Worm (Caenorhabditis elegans) whole organism, L2 larva: ENCODE measurements around the gene C14A4.13.

Experiments
- F13H6.1 ChIP-seq: sonication (generic microtip); optimal IDR thresholded peaks from 2 replicates; lab custom pipeline; 2016; ENCODE audit warnings: missing genetic modification characterization, missing compliant biosample characterization
- R02D3.7 ChIP-seq: fragments of 150-350 bp; optimal IDR thresholded peaks from 2 replicates; lab custom pipeline; 2014; ENCODE audit warnings: missing biosample characterization, missing genetic modification characterization
- alr-1 ChIP-seq: fragments of 150-350 bp; optimal IDR thresholded peaks from 2 replicates; lab custom pipeline; 2014; ENCODE audit warnings: missing biosample characterization, missing genetic modification characterization
- aly-2 ChIP-seq: fragments of 150-350 bp; optimal IDR thresholded peaks from 2 replicates; lab custom pipeline; 2014; ENCODE audit warnings: missing biosample characterization, missing genetic modification characterization
- ceh-16 ChIP-seq: fragments of 150-350 bp; optimal IDR thresholded peaks from 2 replicates; lab custom pipeline; 2014; ENCODE audit warnings: missing biosample characterization, missing genetic modification characterization
- ceh-82 ChIP-seq: fragments of 150-350 bp; optimal IDR thresholded peaks from 2 replicates; lab custom pipeline; 2014; ENCODE audit warnings: missing biosample characterization, missing genetic modification characterization
- crh-2 ChIP-seq: sonication (generic microtip); optimal IDR thresholded peaks from 2 replicates; lab custom pipeline; 2017; ENCODE audit warnings: missing biosample characterization, missing genetic modification characterization
- dmd-4 ChIP-seq: sonication (generic microtip); optimal IDR thresholded peaks from 2 replicates; lab custom pipeline; 2017; ENCODE audit warnings: missing biosample characterization, missing genetic modification characterization
- egl-27 ChIP-seq: sonication (generic microtip); optimal IDR thresholded peaks from 3 replicates; lab custom pipeline; 2017; ENCODE audit warnings: missing biosample characterization, missing genetic modification reagents, missing genetic modification characterization
- elt-1 ChIP-seq: fragments of 150-350 bp; optimal IDR thresholded peaks from 2 replicates; lab custom pipeline; 2014; ENCODE audit warnings: missing biosample characterization, missing genetic modification characterization
- elt-3 ChIP-seq: sonication (generic microtip); optimal IDR thresholded peaks from 2 replicates; lab custom pipeline; 2017; ENCODE audit warnings: missing biosample characterization, missing genetic modification characterization
- gmeb-1 ChIP-seq: fragments of 150-350 bp; optimal IDR thresholded peaks from 2 replicates; lab custom pipeline; 2014; ENCODE audit warnings: missing biosample characterization, missing genetic modification characterization
- lin-11 ChIP-seq: fragments of 150-350 bp; sonication (generic microtip); optimal IDR thresholded peaks from 2 replicates; lab custom pipeline; 2014; ENCODE audit warnings: missing biosample characterization, missing genetic modification characterization, inconsistent platforms, mixed read lengths
- lin-39 ChIP-seq: fragments of 150-350 bp; optimal IDR thresholded peaks from 2 replicates; lab custom pipeline; 2014; ENCODE audit warnings: missing biosample characterization, missing genetic modification reagents, missing genetic modification characterization
- mab-5 ChIP-seq: fragments of 150-350 bp; optimal IDR thresholded peaks from 2 replicates; lab custom pipeline; 2014; ENCODE audit warnings: missing biosample characterization, missing genetic modification characterization
- mdl-1 ChIP-seq, 2 experiments: fragments of 150-350 bp in 1 of 2; sonication (generic microtip) in 1 of 2; optimal IDR thresholded peaks; 2 replicates each; lab custom pipeline; 2017; ENCODE audit warnings: missing biosample characterization in 2 of 2, missing genetic modification characterization in 2 of 2
- nhr-10 ChIP-seq: sonication (generic microtip); optimal IDR thresholded peaks from 2 replicates; lab custom pipeline; 2017; ENCODE audit warnings: missing biosample characterization, missing genetic modification characterization
- nhr-11 ChIP-seq: fragments of 150-350 bp; optimal IDR thresholded peaks from 2 replicates; lab custom pipeline; 2014; ENCODE audit warnings: missing biosample characterization, missing genetic modification characterization
- nhr-12 ChIP-seq: fragments of 150-350 bp; optimal IDR thresholded peaks from 2 replicates; lab custom pipeline; 2014; ENCODE audit warnings: missing biosample characterization, missing genetic modification characterization
- nhr-129 ChIP-seq: fragments of 150-350 bp; optimal IDR thresholded peaks from 2 replicates; lab custom pipeline; 2014; ENCODE audit warnings: missing biosample characterization, missing genetic modification characterization
- nhr-23 ChIP-seq: fragments of 150-350 bp; optimal IDR thresholded peaks from 2 replicates; lab custom pipeline; 2014; ENCODE audit warnings: missing biosample characterization, missing genetic modification reagents, missing genetic modification characterization
- nhr-237 ChIP-seq: fragments of 150-350 bp; optimal IDR thresholded peaks from 2 replicates; lab custom pipeline; 2014; ENCODE audit warnings: missing biosample characterization, missing genetic modification characterization
- nhr-25 ChIP-seq: fragments of 150-350 bp; sonication (generic microtip); optimal IDR thresholded peaks from 3 replicates; lab custom pipeline; 2014; ENCODE audit warnings: missing biosample characterization, missing genetic modification characterization
- nhr-6 ChIP-seq: fragments of 150-350 bp; optimal IDR thresholded peaks from 2 replicates; lab custom pipeline; 2014; ENCODE audit warnings: missing biosample characterization, missing genetic modification characterization
- nhr-77 ChIP-seq: fragments of 150-350 bp; optimal IDR thresholded peaks from 2 replicates; lab custom pipeline; 2014; ENCODE audit warnings: missing biosample characterization, missing genetic modification characterization
- peb-1 ChIP-seq: fragments of 150-350 bp; optimal IDR thresholded peaks from 2 replicates; lab custom pipeline; 2014; ENCODE audit warnings: missing biosample characterization, missing genetic modification characterization
- sem-4 ChIP-seq: fragments of 150-350 bp; optimal IDR thresholded peaks from 2 replicates; lab custom pipeline; 2014; ENCODE audit warnings: missing biosample characterization, missing genetic modification reagents, missing genetic modification characterization
- sma-3 ChIP-seq: sonication (generic microtip); optimal IDR thresholded peaks from 2 replicates; lab custom pipeline; 2016; ENCODE audit warnings: missing genetic modification reagents, missing genetic modification characterization, missing compliant biosample characterization
- snpc-4 ChIP-seq: fragments of 150-350 bp; optimal IDR thresholded peaks from 2 replicates; lab custom pipeline; 2014; ENCODE audit warnings: missing biosample characterization, missing genetic modification characterization
- unc-39 ChIP-seq: fragments of 150-350 bp; optimal IDR thresholded peaks from 2 replicates; lab custom pipeline; 2014; ENCODE audit warnings: missing biosample characterization, missing genetic modification characterization
- unc-55 ChIP-seq: fragments of 150-350 bp; sonication (generic microtip); optimal IDR thresholded peaks from 3 replicates; lab custom pipeline; 2014; ENCODE audit warnings: missing biosample characterization, missing genetic modification reagents, missing genetic modification characterization
- unc-62 ChIP-seq: fragments of 150-350 bp; optimal IDR thresholded peaks from 2 replicates; lab custom pipeline; 2014; ENCODE audit warnings: missing biosample characterization, missing genetic modification reagents, missing genetic modification characterization
- zag-1 ChIP-seq: fragments of 150-350 bp; optimal IDR thresholded peaks from 2 replicates; lab custom pipeline; 2014; ENCODE audit warnings: missing biosample characterization, missing genetic modification characterization
- ztf-4 ChIP-seq: fragments of 150-350 bp; optimal IDR thresholded peaks from 2 replicates; lab custom pipeline; 2014; ENCODE audit warnings: missing biosample characterization, missing genetic modification characterization

C14A4.13 gene

ce11 chrII:10584036-10584435, 34.2 kb upstream of the C14A4.13 start, which contains the start of gene algn-9:
Gene algn-9 (plus strand): TSS chrII:10584336.
- TF ChIP-seq sem-4 (tag; lab: Kevin White, UChicago) (no peak), nhr-23 (tag; lab: Kevin White, UChicago) (no peak), ceh-16 (tag; lab: Kevin White, UChicago) (no peak), nhr-10 (tag; lab: Kevin White, UChicago) (no peak), mdl-1 (tag; optimal IDR thresholded peaks at IDR 0.05; lab: Kevin White, UChicago) (no peak), peb-1 (tag; lab: Kevin White, UChicago) (no peak), alr-1 (tag; lab: Kevin White, UChicago) (no peak), nhr-11 (tag; lab: Kevin White, UChicago) (no peak), nhr-6 (tag; lab: Kevin White, UChicago) (no peak), unc-39 (no peak), zag-1 (tag; lab: Kevin White, UChicago) (no peak), snpc-4 (tag; lab: Kevin White, UChicago) (no peak), nhr-25 (tag; lab: Kevin White, UChicago) (no peak)

ce11 chrII:10587742-10588141, 30.5 kb upstream of the C14A4.13 start, which contains the start of gene crn-3:
Gene crn-3 (plus strand): TSS chrII:10588042.
- no peak for TF ChIP-seq crh-2 (tag; lab: Kevin White, UChicago)
- no peak for TF ChIP-seq sma-3
- no peak for TF ChIP-seq aly-2 (tag; lab: Kevin White, UChicago)
- no peak for TF ChIP-seq alr-1 (tag; lab: Kevin White, UChicago)
- TF ChIP-seq F13H6.1 (tag; lab: Kevin White, UChicago), result no peak
- no peak for TF ChIP-seq mab-5
- no peak for TF ChIP-seq lin-11
- no peak for TF ChIP-seq nhr-12 (tag; lab: Kevin White, UChicago)
- no peak for TF ChIP-seq unc-55 (GFP tag; lab: Kevin White, UChicago)
- no peak for TF ChIP-seq ceh-16 (tag; lab: Kevin White, UChicago)
- TF ChIP-seq lin-39 (tag; lab: Kevin White, UChicago), result no peak
- no peak for TF ChIP-seq unc-62

ce11 chrII:10592452-10592851, 25.8 kb upstream of the C14A4.13 start, which contains the start of gene crn-5:
Gene crn-5 (plus strand): TSS chrII:10592752.
- TF ChIP-seq nhr-237 (tag; lab: Kevin White, UChicago) (no peak), mab-5 (no peak), peb-1 (tag; lab: Kevin White, UChicago) (no peak), crh-2 (tag; lab: Kevin White, UChicago) (no peak), egl-27 (tag; lab: Kevin White, UChicago) (no peak), nhr-11 (tag; lab: Kevin White, UChicago) (no peak), unc-62 (no peak), unc-55 (GFP tag; lab: Kevin White, UChicago) (no peak), snpc-4 (tag; lab: Kevin White, UChicago) (no peak), nhr-77 (tag; lab: Kevin White, UChicago) (no peak), mdl-1 (tag; optimal IDR thresholded peaks at IDR 0.05; lab: Kevin White, UChicago) (no peak), alr-1 (tag; lab: Kevin White, UChicago) (no peak), gmeb-1 (tag; lab: Kevin White, UChicago) (no peak), unc-39 (no peak), zag-1 (tag; lab: Kevin White, UChicago) (no peak), ceh-82 (tag; lab: Kevin White, UChicago) (no peak)

ce11 chrII:10594312-10594711, 23.9 kb upstream of the C14A4.13 start:
- no peak for TF ChIP-seq R02D3.7 (tag; lab: Kevin White, UChicago)
- no peak for TF ChIP-seq nhr-129
- no peak for TF ChIP-seq nhr-237 (tag; lab: Kevin White, UChicago)
- TF ChIP-seq elt-3 (tag; lab: Kevin White, UChicago), result no peak
- no peak for TF ChIP-seq unc-55 (GFP tag; lab: Kevin White, UChicago)
- no peak for TF ChIP-seq gmeb-1 (tag; lab: Kevin White, UChicago)
- TF ChIP-seq peb-1 (tag; lab: Kevin White, UChicago), result no peak
- no peak for TF ChIP-seq dmd-4 (tag; lab: Kevin White, UChicago)
- TF ChIP-seq nhr-6 (tag; lab: Kevin White, UChicago), result no peak
- TF ChIP-seq ztf-4 (tag; lab: Kevin White, UChicago), result no peak
- no peak for TF ChIP-seq elt-1 (tag; lab: Kevin White, UChicago)
- no peak for TF ChIP-seq zag-1 (tag; lab: Kevin White, UChicago)
- no peak for TF ChIP-seq ceh-82 (tag; lab: Kevin White, UChicago)
- no peak for TF ChIP-seq crh-2 (tag; lab: Kevin White, UChicago)
- no peak for TF ChIP-seq lin-11
